Fruit fly (Drosophila melanogaster) whole organism, adult: ENCODE results near the gene edin.
A peak's percentile ranks its signal among the peaks of the same experiment; 100 is the strongest.

Experiments
- CG11617 ChIP-seq: fragments of 200-800 bp; sonication (Bioruptor generic); optimal IDR thresholded peaks from 2 replicates; lab custom pipeline; 2017; ENCODE audit warnings: mild to moderate bottlenecking, missing biosample characterization, missing genetic modification reagents, missing genetic modification characterization
- CG12768 ChIP-seq: fragments of 200-800 bp; sonication (Bioruptor generic); optimal IDR thresholded peaks from 2 replicates; lab custom pipeline; 2017; ENCODE audit warnings: missing biosample characterization, missing genetic modification characterization, mild to moderate bottlenecking, moderate library complexity, missing genetic modification reagents
- CG14711 ChIP-seq: fragments of 200-800 bp; sonication (Bioruptor generic); optimal IDR thresholded peaks from 2 replicates; lab custom pipeline; 2018; ENCODE audit warnings: missing biosample characterization, mild to moderate bottlenecking, missing genetic modification characterization, moderate library complexity
- CG1620 ChIP-seq: fragments of 200-800 bp; sonication (Bioruptor generic); optimal IDR thresholded peaks from 2 replicates; lab custom pipeline; 2016; ENCODE audit warnings: missing biosample characterization, missing genetic modification characterization
- CG33017 ChIP-seq: fragments of 200-800 bp; sonication (Bioruptor generic); optimal IDR thresholded peaks from 2 replicates; lab custom pipeline; 2018; ENCODE audit warnings: missing biosample characterization, mild to moderate bottlenecking, missing genetic modification characterization, moderate library complexity
- CG5204 ChIP-seq: fragments of 200-800 bp; sonication (Bioruptor generic); optimal IDR thresholded peaks from 2 replicates; lab custom pipeline; 2016; ENCODE audit warnings: missing biosample characterization, missing genetic modification characterization
- CG7045 ChIP-seq: fragments of 200-800 bp; sonication (Bioruptor generic); optimal IDR thresholded peaks from 2 replicates; lab custom pipeline; 2017; ENCODE audit warnings: missing biosample characterization, mild to moderate bottlenecking, missing genetic modification characterization
- CG7101 ChIP-seq: fragments of 200-800 bp; sonication (Bioruptor generic); optimal IDR thresholded peaks from 2 replicates; lab custom pipeline; 2018; ENCODE audit warnings: missing biosample characterization, mild to moderate bottlenecking, missing genetic modification characterization, moderate library complexity
- Clk ChIP-seq: fragments of 200-800 bp; sonication (Bioruptor generic); optimal IDR thresholded peaks from 2 replicates; lab custom pipeline; 2017; ENCODE audit warnings: missing biosample characterization, missing genetic modification characterization
- Crg-1 ChIP-seq: fragments of 200-800 bp; sonication (Bioruptor generic); optimal IDR thresholded peaks from 2 replicates; lab custom pipeline; 2016; ENCODE audit warnings: missing biosample characterization, missing genetic modification characterization
- Hr96 ChIP-seq: fragments of 200-800 bp; sonication (Bioruptor generic); optimal IDR thresholded peaks from 2 replicates; lab custom pipeline; 2016; ENCODE audit warnings: missing biosample characterization, missing genetic modification characterization
- Mnt ChIP-seq: fragments of 200-800 bp; sonication (Bioruptor generic); optimal IDR thresholded peaks from 2 replicates; lab custom pipeline; 2016; ENCODE audit warnings: missing biosample characterization, mild to moderate bottlenecking, missing genetic modification characterization
- bab1 ChIP-seq: fragments of 200-800 bp; sonication (Bioruptor generic); optimal IDR thresholded peaks from 3 replicates; lab custom pipeline; 2019; ENCODE audit warnings: missing biosample characterization, mild to moderate bottlenecking, missing genetic modification characterization, moderate library complexity
- cic ChIP-seq: fragments of 200-800 bp; sonication (Bioruptor generic); optimal IDR thresholded peaks from 2 replicates; lab custom pipeline; 2017; ENCODE audit warnings: missing biosample characterization, mild to moderate bottlenecking, missing genetic modification characterization, moderate library complexity
- cnc ChIP-seq, 2 experiments: fragments of >200 bp; optimal IDR thresholded peaks; 2 replicates each; lab custom pipeline; 2017
- kay ChIP-seq: fragments of 200-800 bp; sonication (Bioruptor generic); peaks from one replicate; lab custom pipeline; 2016; ENCODE audit warnings: missing biosample characterization, missing genetic modification characterization, borderline replicate concordance
- ovo ChIP-seq: fragments of 200-800 bp; sonication (Bioruptor generic); optimal IDR thresholded peaks from 2 replicates; lab custom pipeline; 2016; ENCODE audit warnings: missing biosample characterization, missing genetic modification characterization
- pad ChIP-seq: fragments of 200-800 bp; sonication (Bioruptor generic); optimal IDR thresholded peaks from 3 replicates; lab custom pipeline; 2017; ENCODE audit warnings: missing biosample characterization, missing genetic modification characterization, mild to moderate bottlenecking, moderate library complexity, missing genetic modification reagents
- tj ChIP-seq: fragments of 200-800 bp; sonication (Bioruptor generic); optimal IDR thresholded peaks from 3 replicates; lab custom pipeline; 2017; ENCODE audit warnings: missing biosample characterization, mild to moderate bottlenecking, missing genetic modification characterization, moderate library complexity
- toe ChIP-seq: fragments of 200-800 bp; sonication (Bioruptor generic); optimal IDR thresholded peaks from 2 replicates; lab custom pipeline; 2016; ENCODE audit warnings: missing biosample characterization, missing genetic modification characterization

The edin gene

DNA sequence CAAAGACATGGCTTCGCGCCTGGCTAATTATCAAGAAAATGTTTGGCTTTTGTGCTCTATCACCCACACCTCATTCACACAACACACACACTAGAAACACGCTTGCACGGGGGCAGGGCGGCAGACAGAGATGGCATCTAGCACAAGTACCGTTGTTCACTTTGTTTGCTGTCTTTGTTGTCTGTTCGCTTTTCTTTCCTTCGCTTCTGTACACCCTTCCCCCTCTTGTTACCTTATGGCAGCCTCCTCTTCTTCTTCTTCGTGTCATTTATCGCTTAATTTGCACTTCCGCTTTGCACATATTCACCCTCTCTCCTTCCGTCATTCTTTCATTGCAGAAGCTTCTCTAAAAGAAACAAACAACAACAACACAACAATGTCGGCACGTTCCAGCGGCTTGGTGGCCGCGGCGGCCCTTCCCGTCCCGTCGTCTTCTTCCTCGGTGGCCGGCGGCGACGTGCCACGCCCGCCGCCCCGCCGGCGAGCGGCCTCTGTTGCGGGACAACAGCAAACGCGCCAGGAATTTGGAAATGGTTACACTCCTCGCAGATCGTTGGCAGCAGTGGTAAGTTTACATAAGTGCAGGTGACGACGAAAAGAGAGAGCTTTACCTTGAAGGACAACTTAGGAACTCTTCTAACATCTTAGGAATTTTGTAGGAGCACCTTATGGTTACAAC, 35.9 kb downstream of the edin start:
- TF ChIP-seq CG7101 (tag; lab: Kevin White, UChicago), result no peak
- no peak for TF ChIP-seq CG7045 (GFP tag; lab: Kevin White, UChicago)
- no peak for TF ChIP-seq CG5204 (GFP tag; lab: Kevin White, UChicago)
- TF ChIP-seq tj, result peak; percentile 91
- TF ChIP-seq Crg-1 (GFP tag; lab: Kevin White, UChicago), result no peak
- no peak for TF ChIP-seq toe (GFP tag; lab: Kevin White, UChicago)
- TF ChIP-seq CG1620 (GFP tag; lab: Kevin White, UChicago), result peak; percentile 15
- TF ChIP-seq CG11617, result no peak
- TF ChIP-seq Hr96 (GFP tag; lab: Kevin White, UChicago), result no peak
- TF ChIP-seq ovo (GFP tag; lab: Kevin White, UChicago), result peak; percentile 89
- peak; percentile 85 for TF ChIP-seq pad (GFP tag; lab: Kevin White, UChicago)

DNA sequence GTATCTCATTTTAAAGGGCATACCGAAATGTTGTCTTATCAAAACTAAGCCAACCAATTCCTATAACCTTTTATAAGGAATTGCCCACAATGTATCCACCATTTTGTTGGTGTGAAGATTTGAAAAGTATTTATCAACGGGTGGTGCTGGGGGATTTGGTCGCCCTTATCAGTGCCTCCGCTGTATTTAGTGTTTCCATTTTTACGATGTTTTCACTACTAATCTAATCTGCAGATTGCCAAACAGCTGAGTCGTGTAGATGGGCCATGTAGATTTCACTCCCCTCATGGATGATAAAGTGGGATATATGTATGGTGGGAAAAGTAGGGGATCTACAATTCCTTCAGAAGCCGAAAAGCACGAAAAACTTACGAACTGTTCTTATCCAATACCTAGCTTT, 36.7 kb downstream of the edin start:
- TF ChIP-seq Mnt (GFP tag; lab: Kevin White, UChicago), result no peak
- peak; percentile 78 for TF ChIP-seq cic (GFP tag; lab: Kevin White, UChicago)
- TF ChIP-seq CG5204 (GFP tag; lab: Kevin White, UChicago), result no peak
- TF ChIP-seq CG12768 (GFP tag; lab: Kevin White, UChicago), result peak; percentile 1
- TF ChIP-seq kay, result peak; percentile 48

DNA sequence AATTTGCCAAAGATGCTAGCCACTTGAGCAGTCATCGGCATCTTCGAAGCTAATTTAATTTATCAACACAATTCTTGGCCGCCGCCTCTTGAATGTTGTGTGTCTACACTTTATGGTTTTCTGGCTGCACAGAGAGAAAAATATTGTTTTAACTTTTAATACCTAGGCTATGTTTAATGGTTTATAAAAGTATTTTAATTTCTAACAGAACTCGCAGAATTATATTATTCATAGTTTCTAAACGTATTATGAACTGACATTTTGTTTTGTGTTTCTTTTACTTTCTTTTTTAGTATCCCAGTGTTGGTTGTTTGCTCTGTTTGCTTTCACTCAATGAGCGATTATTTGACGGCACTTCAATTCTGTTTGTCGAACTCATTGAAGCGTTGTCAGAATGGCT, 37.5 kb downstream of the edin start:
- TF ChIP-seq kay (peak; percentile 61), ovo (GFP tag; lab: Kevin White, UChicago) (no peak)

DNA sequence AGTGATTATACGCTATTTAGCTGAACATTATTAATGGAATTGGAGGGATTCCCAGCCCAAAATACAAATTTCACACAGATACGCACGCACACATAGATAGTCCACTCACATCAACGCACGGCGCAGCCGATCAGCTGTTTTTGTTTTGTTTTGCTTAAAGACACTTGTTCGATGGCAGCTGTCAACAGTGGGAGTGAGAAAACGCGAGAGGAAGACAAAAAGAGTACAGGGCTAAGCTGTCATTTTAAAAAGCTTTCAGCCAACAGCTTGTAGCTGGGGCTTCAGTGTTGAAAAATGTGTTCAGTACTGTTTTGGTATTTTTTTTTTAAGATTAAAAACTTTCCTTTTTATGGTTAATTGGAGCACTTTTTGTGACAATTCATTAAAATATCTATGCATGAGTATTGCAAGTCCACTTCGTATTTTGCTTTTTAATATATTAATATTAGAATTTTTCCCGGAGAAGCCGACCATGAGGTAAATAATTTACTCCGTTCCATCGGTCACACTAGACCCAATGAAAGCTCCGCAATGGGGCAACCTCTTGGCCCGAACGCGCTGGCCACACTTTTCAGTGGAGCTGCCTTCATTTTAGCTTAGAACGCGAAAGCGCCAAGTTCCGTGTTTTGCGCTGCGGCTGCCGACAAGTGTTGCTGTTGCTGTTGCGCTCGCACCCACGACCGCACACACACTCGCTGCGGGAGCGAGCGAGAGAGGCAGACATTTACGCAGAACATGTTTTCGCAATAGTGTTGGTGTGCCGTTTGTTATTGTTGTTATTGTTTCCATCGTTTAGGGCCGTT, 38.4 kb downstream of the edin start:
- TF ChIP-seq Mnt (GFP tag; lab: Kevin White, UChicago), result peak; percentile 87
- TF ChIP-seq ovo (GFP tag; lab: Kevin White, UChicago), result peak; percentile 81
- TF ChIP-seq CG33017 (tag; lab: Kevin White, UChicago), result peak; percentile 42
- peak; percentile 80 for TF ChIP-seq Crg-1 (GFP tag; lab: Kevin White, UChicago)
- peak; percentile 88 for TF ChIP-seq CG11617
- peak; percentile 60 for TF ChIP-seq bab1 (GFP tag; lab: Kevin White, UChicago)
- peak; percentile 52 for TF ChIP-seq Hr96 (GFP tag; lab: Kevin White, UChicago)
- peak; percentile 52 for TF ChIP-seq CG7045 (GFP tag; lab: Kevin White, UChicago)
- TF ChIP-seq CG7101 (tag; lab: Kevin White, UChicago), result peak; percentile 38
- TF ChIP-seq CG12768 (GFP tag; lab: Kevin White, UChicago), result peak; percentile 10
- TF ChIP-seq cic (GFP tag; lab: Kevin White, UChicago), result peak; percentile 87
- peak; percentile 49 for TF ChIP-seq Clk
- peak; percentile 63 for TF ChIP-seq CG14711 (tag; lab: Kevin White, UChicago)
- no peak for TF ChIP-seq cnc (optimal IDR thresholded peaks at IDR 0.05; lab: Kevin White, UChicago)
- TF ChIP-seq CG1620 (GFP tag; lab: Kevin White, UChicago), result peak; percentile 77
- peak; percentile 73 for TF ChIP-seq pad (GFP tag; lab: Kevin White, UChicago)
- TF ChIP-seq tj, result peak; percentile 73
- no peak for TF ChIP-seq kay
- TF ChIP-seq toe (GFP tag; lab: Kevin White, UChicago), result peak; percentile 47
- no peak for TF ChIP-seq CG5204 (GFP tag; lab: Kevin White, UChicago)

DNA sequence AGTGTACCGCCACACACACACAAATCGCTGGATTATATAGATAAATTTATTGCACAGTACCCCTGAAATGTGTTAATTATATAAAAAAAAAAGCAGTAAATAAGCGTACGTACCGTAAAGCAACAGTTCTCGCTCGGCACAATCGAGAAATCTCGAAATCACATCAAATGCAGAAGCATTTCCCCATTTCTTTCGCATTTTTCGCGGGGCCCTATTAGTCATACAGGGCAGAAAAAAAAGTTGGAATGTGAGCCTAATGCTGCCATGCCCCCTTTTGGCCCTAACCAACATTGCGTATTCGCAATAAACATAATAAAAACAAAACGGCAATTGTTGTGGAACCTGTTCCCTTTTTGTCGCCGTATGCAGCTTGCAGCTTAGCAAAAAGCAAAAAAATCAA, 39.1 kb downstream of the edin start:
- TF ChIP-seq kay, result peak; percentile 94
- no peak for TF ChIP-seq cnc (optimal IDR thresholded peaks at IDR 0.05; lab: Kevin White, UChicago)
- no peak for TF ChIP-seq Mnt (GFP tag; lab: Kevin White, UChicago)

DNA sequence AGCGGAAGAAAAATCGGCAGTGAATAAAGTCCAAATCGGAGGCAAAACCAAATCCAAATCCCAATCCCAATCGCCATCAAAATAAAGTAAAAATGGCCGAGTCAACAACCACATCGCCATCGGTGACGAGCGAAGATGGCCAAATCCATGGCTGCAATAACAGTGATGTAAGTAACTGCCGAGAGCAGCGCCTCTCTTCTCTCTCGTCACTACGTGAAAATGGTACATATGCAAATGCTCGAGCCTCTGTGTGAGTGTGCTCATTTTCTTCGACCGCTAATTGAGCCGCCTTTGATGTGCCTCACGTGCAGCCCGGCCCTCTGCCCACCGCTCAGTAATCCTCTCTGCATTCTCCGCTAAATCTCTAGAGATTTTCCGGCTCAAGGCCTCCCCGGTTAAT, 39.7 kb downstream of the edin start:
- TF ChIP-seq CG14711 (tag; lab: Kevin White, UChicago) (no peak), kay (peak; percentile 71), Clk (no peak), CG7101 (tag; lab: Kevin White, UChicago) (no peak)

DNA sequence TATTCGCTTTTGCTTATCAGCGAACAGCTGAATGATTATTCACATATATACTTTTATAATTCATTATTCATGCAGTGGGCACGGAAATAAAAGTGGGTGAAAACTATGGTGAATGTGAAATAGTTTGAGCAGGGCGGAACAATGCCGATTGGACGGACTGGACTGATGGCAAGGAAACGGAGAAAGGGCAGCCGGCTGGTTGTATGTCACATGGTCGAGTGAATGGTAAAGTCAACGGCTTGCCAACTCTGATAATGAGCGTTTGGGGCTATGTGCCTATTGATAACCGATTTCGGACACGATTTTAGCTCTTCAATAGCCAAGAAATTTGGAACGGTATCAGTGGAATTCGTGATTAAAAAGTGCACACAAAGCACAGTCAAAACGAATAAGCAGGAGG, 41.1 kb downstream of the edin start:
- TF ChIP-seq bab1 (GFP tag; lab: Kevin White, UChicago) (no peak), kay (peak; percentile 11)
